Worm (Caenorhabditis elegans) whole organism, mixed stage, embryonic: Measurements from ENCODE around the gene R160.5.

ENCODE experiments used
- elt-3 ChIP-seq: fragments of 150-350 bp; optimal IDR thresholded peaks from 2 replicates; lab custom pipeline; 2014; ENCODE audit warnings: missing biosample characterization, missing genetic modification characterization
- lin-13 ChIP-seq: fragments of 150-350 bp; optimal IDR thresholded peaks from 2 replicates; lab custom pipeline; 2014; ENCODE audit warnings: missing biosample characterization, missing genetic modification characterization
- mab-5 ChIP-seq: fragments of 150-350 bp; optimal IDR thresholded peaks from 2 replicates; lab custom pipeline; 2014; ENCODE audit warnings: missing biosample characterization, missing genetic modification characterization
- nhr-2 ChIP-seq: fragments of 150-350 bp; optimal IDR thresholded peaks from 2 replicates; lab custom pipeline; 2014; ENCODE audit warnings: missing biosample characterization, missing genetic modification characterization
- nhr-28 ChIP-seq: fragments of 150-350 bp; optimal IDR thresholded peaks from 2 replicates; lab custom pipeline; 2014; ENCODE audit warnings: missing biosample characterization, missing genetic modification characterization
- pha-4 ChIP-seq: fragments of 150-350 bp; optimal IDR thresholded peaks from 2 replicates; lab custom pipeline; 2018; ENCODE audit warnings: missing biosample characterization, missing genetic modification reagents, missing genetic modification characterization
- snpc-4 ChIP-seq: fragments of 150-350 bp; optimal IDR thresholded peaks from 2 replicates; lab custom pipeline; 2014; ENCODE audit warnings: missing biosample characterization, missing genetic modification characterization
- unc-39 ChIP-seq: fragments of 150-350 bp; optimal IDR thresholded peaks from 2 replicates; lab custom pipeline; 2014; ENCODE audit warnings: missing biosample characterization, missing genetic modification characterization
- unc-62 ChIP-seq: fragments of 150-350 bp; optimal IDR thresholded peaks from 2 replicates; lab custom pipeline; 2014; ENCODE audit warnings: missing biosample characterization, missing genetic modification reagents, missing genetic modification characterization

ce11 chrX:4350198-4350597 lies 20.5 kb downstream of the R160.5 start, which contains the start of gene F14H12.2:
- no peak for TF ChIP-seq pha-4
- no peak for TF ChIP-seq lin-13 (tag; lab: Kevin White, UChicago)
- TF ChIP-seq mab-5: no peak
- no peak for TF ChIP-seq nhr-28 (tag; lab: Kevin White, UChicago)
- no peak for TF ChIP-seq unc-62 (GFP tag; lab: Kevin White, UChicago)
- TF ChIP-seq nhr-2 (tag; lab: Kevin White, UChicago): no peak
- TF ChIP-seq unc-39: no peak
- TF ChIP-seq elt-3 (tag; lab: Kevin White, UChicago): no peak
- TF ChIP-seq snpc-4: no peak
